Fruit fly (Drosophila melanogaster) whole organism, prepupa: ENCODE data around the gene CG6912.

Experiments used
- Blimp-1 ChIP-seq: fragments of 200-800 bp; sonication (Bioruptor generic); optimal IDR thresholded peaks from 3 replicates; lab custom pipeline; 2017; ENCODE audit warnings: missing biosample characterization, missing genetic modification characterization, mild to moderate bottlenecking, moderate library complexity, missing genetic modification reagents
- CG10669 ChIP-seq: fragments of 200-800 bp; sonication (Bioruptor generic); optimal IDR thresholded peaks from 3 replicates; lab custom pipeline; 2018; ENCODE audit warnings: missing biosample characterization, mild to moderate bottlenecking, missing genetic modification characterization, moderate library complexity
- CG11294 ChIP-seq: fragments of 200-800 bp; sonication (Bioruptor generic); IDR thresholded peaks from 2 replicates; pipeline ENCODE4 v1.3.6; 2022; ENCODE audit warnings: missing biosample characterization, missing genetic modification characterization
- CG11762 ChIP-seq: fragments of 200-800 bp; sonication (Bioruptor generic); optimal IDR thresholded peaks from 3 replicates; lab custom pipeline; 2016; ENCODE audit warnings: missing biosample characterization, missing genetic modification characterization; ENCODE audit not compliant: insufficient read depth
- CG11902 ChIP-seq: fragments of 200-800 bp; sonication (Bioruptor generic); optimal IDR thresholded peaks from 3 replicates; lab custom pipeline; 2016; ENCODE audit warnings: missing biosample characterization, missing genetic modification characterization
- CG15336 ChIP-seq: fragments of 200-800 bp; sonication (Bioruptor generic); IDR thresholded peaks from 2 replicates; pipeline ENCODE4 v1.3.6; 2022; ENCODE audit warnings: missing biosample characterization, missing genetic modification characterization
- CG1621 ChIP-seq: fragments of 200-800 bp; sonication (Bioruptor generic); optimal IDR thresholded peaks from 3 replicates; lab custom pipeline; 2018; ENCODE audit warnings: missing biosample characterization, mild to moderate bottlenecking, missing genetic modification characterization
- CG16779 ChIP-seq: fragments of 200-800 bp; sonication (Bioruptor generic); optimal IDR thresholded peaks from 3 replicates; lab custom pipeline; 2017; ENCODE audit warnings: missing biosample characterization, mild to moderate bottlenecking, missing genetic modification characterization
- CG3032 ChIP-seq: fragments of 200-800 bp; optimal IDR thresholded peaks from 2 replicates; lab custom pipeline; 2019; ENCODE audit warnings: missing biosample characterization, mild to moderate bottlenecking, missing genetic modification characterization, moderate library complexity
- CG31627 ChIP-seq: fragments of 200-800 bp; sonication (Bioruptor generic); optimal IDR thresholded peaks from 3 replicates; lab custom pipeline; 2016; ENCODE audit warnings: missing biosample characterization, missing genetic modification characterization
- CG32006 ChIP-seq: fragments of 200-800 bp; sonication (Bioruptor generic); optimal IDR thresholded peaks from 3 replicates; lab custom pipeline; 2017; ENCODE audit warnings: missing biosample characterization, mild to moderate bottlenecking, missing genetic modification characterization
- CG34406 ChIP-seq: fragments of 200-800 bp; sonication (Bioruptor generic); optimal IDR thresholded peaks from 3 replicates; lab custom pipeline; 2016; ENCODE audit warnings: missing biosample characterization, missing genetic modification characterization
- CG3919 ChIP-seq: fragments of 200-800 bp; sonication (Bioruptor generic); optimal IDR thresholded peaks from 3 replicates; lab custom pipeline; 2016; ENCODE audit warnings: missing biosample characterization, missing genetic modification characterization
- CG6163 ChIP-seq: fragments of 200-800 bp; sonication (Bioruptor generic); IDR thresholded peaks from 3 replicates; pipeline ENCODE4 v1.3.6; 2022; ENCODE audit warnings: missing biosample characterization, missing genetic modification characterization
- CG6276 ChIP-seq: fragments of 200-800 bp; sonication (Bioruptor generic); optimal IDR thresholded peaks from 2 replicates; lab custom pipeline; 2017; ENCODE audit warnings: missing biosample characterization, mild to moderate bottlenecking, missing genetic modification characterization
- CG6792 ChIP-seq: fragments of 200-800 bp; sonication (Bioruptor generic); optimal IDR thresholded peaks from 3 replicates; lab custom pipeline; 2016; ENCODE audit warnings: missing biosample characterization, missing genetic modification characterization
- CG7368 ChIP-seq: fragments of 200-800 bp; sonication (Bioruptor generic); optimal IDR thresholded peaks from 3 replicates; lab custom pipeline; 2016; ENCODE audit warnings: missing biosample characterization, missing genetic modification characterization
- CG8119 ChIP-seq: fragments of 200-800 bp; sonication (Bioruptor generic); IDR thresholded peaks from 3 replicates; pipeline ENCODE4 v1.3.6; 2022; ENCODE audit warnings: missing biosample characterization, missing genetic modification characterization
- CG9139 ChIP-seq: fragments of 200-800 bp; sonication (Bioruptor generic); optimal IDR thresholded peaks from 3 replicates; lab custom pipeline; 2017; ENCODE audit warnings: missing biosample characterization, mild to moderate bottlenecking, missing genetic modification characterization
- Eip75B ChIP-seq: fragments of 200-800 bp; sonication (Bioruptor generic); optimal IDR thresholded peaks from 3 replicates; lab custom pipeline; 2016; ENCODE audit warnings: missing biosample characterization, missing genetic modification characterization
- Eip93F ChIP-seq: fragments of 200-800 bp; sonication (Bioruptor generic); optimal IDR thresholded peaks from 2 replicates; lab custom pipeline; 2016; ENCODE audit warnings: missing biosample characterization, mild to moderate bottlenecking, missing genetic modification characterization
- Ets21C ChIP-seq: fragments of 200-800 bp; sonication (Bioruptor generic); optimal IDR thresholded peaks from 3 replicates; lab custom pipeline; 2016; ENCODE audit warnings: missing biosample characterization, missing genetic modification characterization
- Ets96B ChIP-seq: fragments of 200-800 bp; optimal IDR thresholded peaks from 2 replicates; lab custom pipeline; 2019; ENCODE audit warnings: missing biosample characterization, mild to moderate bottlenecking, missing genetic modification characterization, moderate library complexity
- Gug ChIP-seq: fragments of 200-800 bp; sonication (Bioruptor generic); IDR thresholded peaks from 2 replicates; pipeline ENCODE4 v1.3.6; 2022; ENCODE audit warnings: missing biosample characterization, missing genetic modification characterization
- Hr38 ChIP-seq: sonication (Bioruptor generic); optimal IDR thresholded peaks from 2 replicates; lab custom pipeline; 2016; ENCODE audit warnings: missing biosample characterization, missing genetic modification characterization
- Hr39 ChIP-seq: fragments of 200-800 bp; sonication (Bioruptor generic); optimal IDR thresholded peaks from 2 replicates; lab custom pipeline; 2016; ENCODE audit warnings: missing biosample characterization, missing genetic modification characterization
- Hr4 ChIP-seq: fragments of 200-800 bp; sonication (Bioruptor generic); optimal IDR thresholded peaks from 3 replicates; lab custom pipeline; 2016; ENCODE audit warnings: missing biosample characterization, missing genetic modification characterization
- Lpt ChIP-seq: fragments of 200-800 bp; sonication (Bioruptor generic); optimal IDR thresholded peaks from 3 replicates; lab custom pipeline; 2016; ENCODE audit warnings: missing biosample characterization, missing genetic modification characterization
- Met ChIP-seq: fragments of 200-800 bp; sonication (Bioruptor generic); optimal IDR thresholded peaks from 3 replicates; lab custom pipeline; 2016; ENCODE audit warnings: missing biosample characterization, missing genetic modification characterization
- OdsH ChIP-seq: fragments of 200-800 bp; sonication (Bioruptor generic); optimal IDR thresholded peaks from 3 replicates; lab custom pipeline; 2016; ENCODE audit warnings: missing biosample characterization, missing genetic modification characterization
- Smox ChIP-seq: fragments of 200-800 bp; sonication (Bioruptor generic); optimal IDR thresholded peaks from 3 replicates; lab custom pipeline; 2016; ENCODE audit warnings: missing biosample characterization, missing genetic modification characterization
- Sox102F ChIP-seq: fragments of 200-800 bp; sonication (Bioruptor generic); optimal IDR thresholded peaks from 2 replicates; lab custom pipeline; 2016; ENCODE audit warnings: missing biosample characterization, mild to moderate bottlenecking, missing genetic modification characterization
- Sox15 ChIP-seq: fragments of 200-800 bp; sonication (Bioruptor generic); optimal IDR thresholded peaks from 3 replicates; lab custom pipeline; 2016; ENCODE audit warnings: missing biosample characterization, missing genetic modification characterization
- achi ChIP-seq: fragments of 200-800 bp; sonication (Bioruptor generic); optimal IDR thresholded peaks from 3 replicates; lab custom pipeline; 2016; ENCODE audit warnings: missing biosample characterization, missing genetic modification characterization
- acj6 ChIP-seq: fragments of 200-800 bp; sonication (Bioruptor generic); optimal IDR thresholded peaks from 3 replicates; lab custom pipeline; 2016; ENCODE audit warnings: missing biosample characterization, missing genetic modification characterization
- cyc ChIP-seq: fragments of 200-800 bp; sonication (Bioruptor generic); optimal IDR thresholded peaks from 3 replicates; lab custom pipeline; 2016; ENCODE audit warnings: missing biosample characterization, missing genetic modification characterization
- dac ChIP-seq: fragments of 200-800 bp; sonication (Bioruptor generic); optimal IDR thresholded peaks from 2 replicates; lab custom pipeline; 2017; ENCODE audit warnings: missing biosample characterization, mild to moderate bottlenecking, missing genetic modification characterization
- dsx ChIP-seq: fragments of 200-800 bp; optimal IDR thresholded peaks from 3 replicates; lab custom pipeline; 2019; ENCODE audit warnings: missing biosample characterization, mild to moderate bottlenecking, missing genetic modification characterization, moderate library complexity; ENCODE audit not compliant: poor library complexity, severe bottlenecking
- eg ChIP-seq: fragments of 200-800 bp; sonication (Bioruptor generic); IDR thresholded peaks from 3 replicates; pipeline ENCODE4 v1.3.6; 2022; ENCODE audit warnings: missing biosample characterization, missing genetic modification characterization
- esn ChIP-seq: fragments of 200-800 bp; sonication (Bioruptor generic); optimal IDR thresholded peaks from 2 replicates; lab custom pipeline; 2016; ENCODE audit warnings: missing biosample characterization, mild to moderate bottlenecking, missing genetic modification characterization, moderate library complexity
- fd59A ChIP-seq: fragments of 200-800 bp; sonication (Bioruptor generic); optimal IDR thresholded peaks from 2 replicates; lab custom pipeline; 2017; ENCODE audit warnings: missing biosample characterization, mild to moderate bottlenecking, missing genetic modification characterization, missing genetic modification reagents
- fd85E ChIP-seq: fragments of 200-800 bp; sonication (Bioruptor generic); optimal IDR thresholded peaks from 3 replicates; lab custom pipeline; 2016; ENCODE audit warnings: missing biosample characterization, missing genetic modification characterization
- fkh ChIP-seq: fragments of 200-800 bp; sonication (Bioruptor generic); optimal IDR thresholded peaks from 3 replicates; lab custom pipeline; 2017; ENCODE audit warnings: missing biosample characterization, mild to moderate bottlenecking, missing genetic modification characterization, moderate library complexity
- lz ChIP-seq: fragments of 200-800 bp; sonication (Bioruptor generic); optimal IDR thresholded peaks from 3 replicates; lab custom pipeline; 2016; ENCODE audit warnings: missing biosample characterization, missing genetic modification characterization
- net ChIP-seq: fragments of 200-800 bp; sonication (Bioruptor generic); optimal IDR thresholded peaks from 3 replicates; lab custom pipeline; 2016; ENCODE audit warnings: missing biosample characterization, missing genetic modification characterization
- pdm3 ChIP-seq: fragments of 200-800 bp; sonication (Bioruptor generic); optimal IDR thresholded peaks from 3 replicates; lab custom pipeline; 2016; ENCODE audit warnings: missing biosample characterization, missing genetic modification characterization
- spab ChIP-seq: fragments of 200-800 bp; sonication (Bioruptor generic); optimal IDR thresholded peaks from 2 replicates; lab custom pipeline; 2017; ENCODE audit warnings: missing biosample characterization, mild to moderate bottlenecking, missing genetic modification characterization, missing genetic modification reagents
- ss ChIP-seq, 2 experiments: fragments of 200-800 bp; sonication (Bioruptor generic); optimal IDR thresholded peaks; 2 replicates in 1 of 2; 3 replicates in 1 of 2; lab custom pipeline; 2017 to 2018; ENCODE audit warnings: mild to moderate bottlenecking in 2 of 2, missing biosample characterization in 2 of 2, missing genetic modification characterization in 2 of 2, moderate library complexity in 1 of 2
- svp ChIP-seq: fragments of 200-800 bp; sonication (Bioruptor generic); peaks from one replicate; lab custom pipeline; 2016; ENCODE audit warnings: missing biosample characterization, missing genetic modification characterization

CG6912 gene

DNA sequence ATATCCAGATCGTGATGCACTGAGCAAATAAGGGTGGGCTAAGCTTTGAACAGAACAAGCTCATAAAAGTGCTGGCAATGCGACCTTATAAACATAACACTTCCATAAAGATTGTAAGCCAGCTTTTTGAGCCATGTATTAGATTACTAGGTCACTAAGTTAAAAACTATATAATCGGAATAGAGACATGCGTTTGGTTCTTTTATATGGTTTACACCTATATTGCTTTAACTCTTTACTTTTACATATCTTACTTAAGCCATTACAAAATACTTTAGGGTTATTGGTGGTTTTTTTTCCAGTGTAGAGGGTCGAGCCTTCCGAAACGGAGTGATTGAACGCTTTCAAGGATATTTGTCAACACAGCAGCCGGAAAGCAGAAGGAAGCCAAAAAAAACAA is 44.5 kb downstream of the CG6912 start (continued):
- TF ChIP-seq ss (GFP tag; optimal IDR thresholded peaks at IDR 0.05; lab: Kevin White, UChicago) (peak; percentile 67 to 84), Ets21C (peak; percentile 78), CG11762 (GFP tag; lab: Kevin White, UChicago) (peak; percentile 80), fd59A (GFP tag; lab: Kevin White, UChicago) (peak; percentile 80), CG6792 (GFP tag; lab: Kevin White, UChicago) (peak; percentile 72), lz (GFP tag; lab: Kevin White, UChicago) (peak; percentile 81), acj6 (GFP tag; lab: Kevin White, UChicago) (peak; percentile 82), fd85E (GFP tag; lab: Kevin White, UChicago) (peak; percentile 4), Gug (GFP tag; lab: Robert Waterston, UW) (no peak), achi (GFP tag; lab: Kevin White, UChicago) (peak; percentile 82), CG7368 (GFP tag; lab: Kevin White, UChicago) (peak; percentile 76), CG31627 (peak; percentile 89), fkh (no peak), Sox102F (GFP tag; lab: Kevin White, UChicago) (peak; percentile 68), CG8119 (peak; percentile 55), cyc (GFP tag; lab: Kevin White, UChicago) (peak; percentile 82), Sox15 (GFP tag; lab: Kevin White, UChicago) (peak; percentile 73), dsx (GFP tag; lab: Kevin White, UChicago) (peak; percentile 79), CG34406 (GFP tag; lab: Kevin White, UChicago) (peak; percentile 77), dac (no peak), CG11294 (no peak), Met (peak; percentile 83), esn (GFP tag; lab: Kevin White, UChicago) (peak; percentile 86), CG3919 (peak; percentile 80), Hr4 (GFP tag; lab: Kevin White, UChicago) (no peak), Eip75B (peak; percentile 88), OdsH (GFP tag; lab: Kevin White, UChicago) (peak; percentile 83), Lpt (GFP tag; lab: Kevin White, UChicago) (no peak), CG3032 (tag; lab: Kevin White, UChicago) (peak; percentile 88), net (GFP tag; lab: Kevin White, UChicago) (peak; percentile 47), Hr38 (GFP tag; lab: Kevin White, UChicago) (no peak), CG9139 (GFP tag; lab: Kevin White, UChicago) (peak; percentile 55), eg (GFP tag; lab: Robert Waterston, UW) (0 out of 3 replicates have a peak, but pooled peaks have one; percentile 6), Eip93F (GFP tag; lab: Kevin White, UChicago) (no peak), spab (peak; percentile 80), CG15336 (peak; percentile 56)

DNA sequence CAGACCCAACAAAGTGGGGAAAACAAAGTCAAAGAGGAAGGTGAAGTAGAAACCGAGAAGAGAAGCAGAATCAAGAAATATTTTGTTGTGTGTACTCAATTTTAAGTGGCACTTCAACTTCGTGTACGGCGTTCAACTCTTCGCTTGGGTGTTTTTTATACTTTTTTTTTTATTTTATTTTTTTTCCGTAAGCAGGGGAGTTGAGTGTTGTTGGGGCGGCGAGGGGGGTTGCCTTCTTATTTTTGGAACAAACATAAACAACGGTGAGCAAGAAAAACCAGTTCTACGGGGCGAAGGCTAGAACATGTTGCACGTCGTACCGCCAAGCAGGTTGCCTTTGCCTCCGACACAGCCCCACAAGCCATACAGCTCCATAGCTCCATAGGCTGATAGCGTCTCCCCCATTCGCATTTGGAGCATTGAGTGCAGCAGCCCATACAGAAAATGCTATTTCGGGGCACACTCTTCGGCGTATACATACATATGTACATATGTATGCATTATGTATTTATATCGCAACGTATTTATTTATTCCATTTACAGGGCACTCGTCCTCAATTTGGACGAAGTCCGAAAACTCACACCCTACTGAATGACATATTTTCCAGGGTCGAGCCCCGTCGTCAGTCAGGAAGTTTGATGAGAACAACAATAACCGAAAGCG is 45.0 kb downstream of the CG6912 start:
- peak; percentile 48 for TF ChIP-seq CG6276 (GFP tag; lab: Kevin White, UChicago)
- peak; percentile 27 for TF ChIP-seq pdm3 (GFP tag; lab: Kevin White, UChicago)
- TF ChIP-seq eg (GFP tag; lab: Robert Waterston, UW) = peak; percentile 81
- no peak for TF ChIP-seq CG34406 (GFP tag; lab: Kevin White, UChicago)
- no peak for TF ChIP-seq Smox (GFP tag; lab: Kevin White, UChicago)
- peak; percentile 39 for TF ChIP-seq CG3032 (tag; lab: Kevin White, UChicago)
- no peak for TF ChIP-seq CG6792 (GFP tag; lab: Kevin White, UChicago)
- TF ChIP-seq CG1621 = peak; percentile 73
- no peak for TF ChIP-seq Ets21C
- no peak for TF ChIP-seq svp (GFP tag; lab: Kevin White, UChicago)
- peak; percentile 71 for TF ChIP-seq CG8119
- TF ChIP-seq CG16779 = peak; percentile 70
- TF ChIP-seq CG9139 (GFP tag; lab: Kevin White, UChicago) = peak; percentile 80
- no peak for TF ChIP-seq Hr39 (GFP tag; lab: Kevin White, UChicago)
- TF ChIP-seq dsx (GFP tag; lab: Kevin White, UChicago) = peak; percentile 58
- peak; percentile 44 for TF ChIP-seq CG10669
- TF ChIP-seq Lpt (GFP tag; lab: Kevin White, UChicago) = peak; percentile 77
- peak; percentile 35 for TF ChIP-seq Ets96B (tag; lab: Kevin White, UChicago)
- peak; percentile 86 to 92 for TF ChIP-seq ss (GFP tag; optimal IDR thresholded peaks at IDR 0.05; lab: Kevin White, UChicago)
- TF ChIP-seq Hr38 (GFP tag; lab: Kevin White, UChicago) = no peak
- peak; percentile 82 for TF ChIP-seq CG6163 (GFP tag; lab: Robert Waterston, UW)
- TF ChIP-seq cyc (GFP tag; lab: Kevin White, UChicago) = no peak
- no peak for TF ChIP-seq Blimp-1 (GFP tag; lab: Kevin White, UChicago)
- TF ChIP-seq CG11902 (GFP tag; lab: Kevin White, UChicago) = no peak
- TF ChIP-seq CG32006 (GFP tag; lab: Kevin White, UChicago) = peak; percentile 7
